Worm (Caenorhabditis elegans): Measurements from ENCODE around the gene srt-48.

srt-48 gene

DNA sequence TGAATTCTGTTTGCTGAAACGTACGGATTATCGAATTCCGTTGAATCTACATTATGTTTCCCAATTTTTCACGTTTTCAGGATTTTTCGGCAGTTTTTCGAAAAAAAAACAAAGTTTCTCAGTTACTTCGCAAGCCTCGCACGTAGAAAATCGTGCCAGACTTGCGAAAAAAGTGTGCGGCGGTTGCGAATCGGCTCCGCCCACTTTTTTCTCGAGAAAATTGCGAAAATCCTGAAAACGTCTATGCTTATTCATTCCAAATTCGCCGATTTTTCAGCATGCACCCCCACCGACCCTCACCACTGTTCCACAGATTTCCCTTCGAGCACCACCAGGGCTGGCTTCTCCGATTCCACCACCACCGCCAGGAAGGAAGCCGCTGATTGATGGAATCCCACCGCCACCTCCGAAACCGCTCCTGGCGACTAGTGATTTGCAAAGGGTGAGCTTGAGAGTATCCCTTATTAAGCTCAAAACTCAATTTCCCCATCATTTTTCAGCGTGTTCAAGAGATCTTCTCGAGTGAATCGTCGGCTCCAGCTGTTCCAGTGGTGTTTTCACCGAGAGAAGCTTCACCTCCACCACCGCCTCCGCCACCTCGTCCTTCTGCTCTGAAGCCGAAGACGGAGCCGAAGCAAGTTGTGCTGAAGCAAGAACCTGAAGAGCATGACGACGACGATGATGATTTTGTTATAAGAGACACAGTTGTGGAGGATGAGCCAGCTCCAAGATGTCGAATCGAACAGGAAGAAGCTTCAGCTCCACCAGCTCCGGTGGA lies 26.4 kb downstream of the srt-48 start:
- no peak for TF ChIP-seq F13H6.1 (tag; optimal IDR thresholded peaks at IDR 0.05)
- no peak for TF ChIP-seq unc-86 (tag; optimal IDR thresholded peaks at IDR 0.05)
- no peak for TF ChIP-seq hlh-30 (tag; optimal IDR thresholded peaks at IDR 0.05; ENCODE audit: insufficient read depth)
- TF ChIP-seq unc-42 (tag; optimal IDR thresholded peaks at IDR 0.05), result no peak
- TF ChIP-seq ceh-14 (tag; optimal IDR thresholded peaks at IDR 0.05), result no peak
- no peak for TF ChIP-seq tbx-2 (tag; optimal IDR thresholded peaks at IDR 0.05)
- TF ChIP-seq ceh-45 (GFP tag; IDR thresholded peaks at IDR 0.05), result no peak
- TF ChIP-seq pat-9 (tag; optimal IDR thresholded peaks at IDR 0.05), result no peak
- TF ChIP-seq odd-2 (tag; optimal IDR thresholded peaks at IDR 0.05), result no peak
- no peak for TF ChIP-seq pros-1 (tag; optimal IDR thresholded peaks at IDR 0.05)

DNA sequence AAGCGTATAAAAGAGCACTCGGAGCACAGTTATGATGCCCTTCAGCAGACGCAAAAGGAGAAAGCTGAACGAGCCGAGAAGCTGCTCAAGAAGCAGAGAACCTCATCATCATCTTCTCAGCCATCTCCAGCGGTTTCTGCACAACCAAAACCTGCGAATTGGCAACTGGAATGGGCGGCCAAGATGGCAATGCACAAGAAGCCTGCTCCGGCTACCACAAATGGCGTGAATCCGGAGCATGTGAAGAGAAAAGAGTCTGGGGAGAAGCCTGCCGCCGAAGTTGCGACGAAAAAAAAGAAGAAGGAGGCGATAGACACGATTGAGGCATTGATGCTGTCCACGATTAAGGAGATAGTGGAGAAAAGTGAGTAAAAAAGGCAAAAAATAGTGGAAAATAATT lies 27.6 kb downstream of the srt-48 start:
- TF ChIP-seq ets-4 (tag; optimal IDR thresholded peaks at IDR 0.05) (no peak), ref-2 (tag; optimal IDR thresholded peaks at IDR 0.05) (no peak), pat-9 (tag; optimal IDR thresholded peaks at IDR 0.05) (no peak), C08G9.2 (tag; optimal IDR thresholded peaks at IDR 0.05) (no peak), tbx-2 (tag; optimal IDR thresholded peaks at IDR 0.05) (no peak)

DNA sequence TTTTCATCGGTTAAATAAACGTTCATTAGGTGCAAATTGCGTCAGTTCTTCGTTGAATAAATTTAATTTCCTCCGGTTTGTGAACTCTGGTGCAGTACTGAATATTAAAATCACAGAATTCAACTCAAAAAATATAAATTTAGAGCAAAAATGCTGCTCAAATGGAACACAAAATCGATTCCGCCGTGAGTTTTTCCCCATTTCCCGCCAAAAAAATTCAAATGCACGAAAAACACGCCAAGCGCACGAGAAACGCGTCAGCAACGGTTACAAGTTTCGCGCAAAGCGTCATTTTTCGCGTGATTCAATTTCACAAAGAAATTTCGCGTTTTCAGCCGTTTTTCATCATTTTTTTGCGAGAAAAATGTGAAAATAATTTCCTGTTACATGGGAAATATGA lies 29.2 kb downstream of the srt-48 start, which contains the start of gene hrpu-1:
Gene hrpu-1, plus strand, starts transcription at position 140 of the 400 bp plus-strand sequence.
- TF ChIP-seq hlh-8 (tag; optimal IDR thresholded peaks at IDR 0.05) (no peak), pag-3 (tag; optimal IDR thresholded peaks at IDR 0.05; ENCODE audit: borderline replicate concordance) (no peak), ceh-45 (GFP tag; IDR thresholded peaks at IDR 0.05) (no peak), lim-6 (tag; optimal IDR thresholded peaks at IDR 0.05) (no peak), pros-1 (tag; optimal IDR thresholded peaks at IDR 0.05) (no peak), fax-1 (tag; optimal IDR thresholded peaks at IDR 0.05) (no peak), odd-2 (tag; optimal IDR thresholded peaks at IDR 0.05) (no peak), ref-2 (tag; optimal IDR thresholded peaks at IDR 0.05) (no peak), ahr-1 (tag; optimal IDR thresholded peaks at IDR 0.05) (no peak), rnt-1 (tag; optimal IDR thresholded peaks at IDR 0.05) (no peak), ceh-2 (tag; optimal IDR thresholded peaks at IDR 0.05) (no peak), unc-55 (GFP tag; optimal IDR thresholded peaks at IDR 0.05) (peak; percentile 32), unc-3 (GFP tag; conservative IDR thresholded peaks at IDR 0.05) (no peak), unc-3 (tag; optimal IDR thresholded peaks at IDR 0.05) (no peak), nfya-1 (tag; optimal IDR thresholded peaks at IDR 0.05) (peak; percentile 76), che-1 (tag; optimal IDR thresholded peaks at IDR 0.05) (no peak), ztf-16 (tag; optimal IDR thresholded peaks at IDR 0.05) (no peak), nhr-11 (tag; optimal IDR thresholded peaks at IDR 0.05) (no peak), ceh-9 (tag; optimal IDR thresholded peaks at IDR 0.05) (no peak), elt-4 (tag; optimal IDR thresholded peaks at IDR 0.05) (no peak), fkh-6 (tag; optimal IDR thresholded peaks at IDR 0.05) (no peak), K09A11.1 (tag; optimal IDR thresholded peaks at IDR 0.05; ENCODE audit: insufficient read depth) (no peak), pqm-1 (tag; optimal IDR thresholded peaks at IDR 0.05) (no peak), hlh-30 (tag; optimal IDR thresholded peaks at IDR 0.05; ENCODE audit: insufficient read depth) (peak; percentile 42), F13H6.1 (tag; optimal IDR thresholded peaks at IDR 0.05) (no peak), fkh-10 (GFP tag; optimal IDR thresholded peaks at IDR 0.05) (no peak), eyg-1 (tag; optimal IDR thresholded peaks at IDR 0.05) (no peak), tbx-2 (tag; optimal IDR thresholded peaks at IDR 0.05) (peak; percentile 18), elt-2 (tag; optimal IDR thresholded peaks at IDR 0.05) (no peak), dve-1 (tag; optimal IDR thresholded peaks at IDR 0.05) (peak; percentile 47), ceh-19 (GFP tag; optimal IDR thresholded peaks at IDR 0.05) (no peak), unc-86 (tag; optimal IDR thresholded peaks at IDR 0.05) (no peak), ceh-24 (tag; optimal IDR thresholded peaks at IDR 0.05) (no peak), ceh-31 (tag; optimal IDR thresholded peaks at IDR 0.05) (peak; percentile 14), ets-4 (tag; optimal IDR thresholded peaks at IDR 0.05) (no peak), sox-2 (GFP tag; IDR thresholded peaks at IDR 0.05) (no peak), zip-5 (tag; optimal IDR thresholded peaks at IDR 0.05) (no peak), ceh-14 (tag; optimal IDR thresholded peaks at IDR 0.05) (no peak), ceh-30 (tag; optimal IDR thresholded peaks at IDR 0.05) (peak; percentile 41), npax-4 (tag; optimal IDR thresholded peaks at IDR 0.05) (no peak), ceh-34 (tag; optimal IDR thresholded peaks at IDR 0.05) (peak; percentile 51), ceh-18 (tag; optimal IDR thresholded peaks at IDR 0.05) (peak; percentile 46), dmd-4 (tag; optimal IDR thresholded peaks at IDR 0.05; ENCODE audit: borderline replicate concordance) (no peak), gmeb-2 (tag; optimal IDR thresholded peaks at IDR 0.05) (no peak)
